Worm (Caenorhabditis elegans) whole organism, L4 larva: ENCODE measurements around the gene F37B4.10.

Experiments used
- F10B5.3 ChIP-seq: sonication (generic microtip); optimal IDR thresholded peaks from 2 replicates; lab custom pipeline; 2016; ENCODE audit warnings: mild to moderate bottlenecking, missing genetic modification characterization, missing compliant biosample characterization
- Y5F2A.4 ChIP-seq: fragments of 200-800 bp; sonication (Bioruptor generic); optimal IDR thresholded peaks from 2 replicates; lab custom pipeline; 2018; ENCODE audit warnings: mild to moderate bottlenecking, missing genetic modification characterization, missing compliant biosample characterization
- ZK337.2 ChIP-seq: fragments of 200-800 bp; sonication (Bioruptor generic); IDR thresholded peaks from 2 replicates; pipeline ENCODE4 v1.3.6; 2022; ENCODE audit warnings: missing genetic modification reagents, missing genetic modification characterization, missing compliant biosample characterization
- ZK546.5 ChIP-seq, 2 experiments: sonication (generic microtip); optimal IDR thresholded peaks; 2 replicates each; lab custom pipeline; 2017; ENCODE audit warnings: missing biosample characterization in 2 of 2, missing genetic modification characterization in 2 of 2
- aha-1 ChIP-seq: fragments of 150-350 bp; peaks from one replicate; lab custom pipeline; 2014; ENCODE audit warnings: missing biosample characterization, missing genetic modification characterization
- aly-2 ChIP-seq: sonication (generic microtip); optimal IDR thresholded peaks from 2 replicates; lab custom pipeline; 2018; ENCODE audit warnings: missing biosample characterization, missing genetic modification characterization
- ama-1 ChIP-seq: fragments of 150-350 bp; optimal IDR thresholded peaks from 2 replicates; lab custom pipeline; 2014; ENCODE audit warnings: inconsistent platforms, mixed read lengths
- arid-1 ChIP-seq: fragments of 200-800 bp; sonication (Bioruptor generic); conservative IDR thresholded peaks from 2 replicates; pipeline ENCODE4 v1.3.6; 2022; ENCODE audit warnings: missing genetic modification reagents, missing genetic modification characterization, missing compliant biosample characterization
- ceh-62 ChIP-seq: sonication (generic microtip); optimal IDR thresholded peaks from 2 replicates; lab custom pipeline; 2017; ENCODE audit warnings: missing biosample characterization, missing genetic modification characterization
- ceh-82 ChIP-seq: sonication (generic microtip); optimal IDR thresholded peaks from 2 replicates; lab custom pipeline; 2017; ENCODE audit warnings: missing biosample characterization, missing genetic modification characterization
- ces-1 ChIP-seq: fragments of 150-350 bp; sonication (generic microtip); optimal IDR thresholded peaks from 4 replicates; lab custom pipeline; 2014; ENCODE audit warnings: missing biosample characterization, missing genetic modification reagents, missing genetic modification characterization
- cey-2 ChIP-seq: sonication (generic microtip); optimal IDR thresholded peaks from 3 replicates; lab custom pipeline; 2017; ENCODE audit warnings: missing genetic modification characterization, mild to moderate bottlenecking, missing compliant biosample characterization, antibody characterized with exemption, borderline replicate concordance; ENCODE audit not compliant: insufficient read depth
- daf-12 ChIP-seq: fragments of 150-350 bp; optimal IDR thresholded peaks from 2 replicates; lab custom pipeline; 2014; ENCODE audit warnings: missing biosample characterization, missing genetic modification reagents, missing genetic modification characterization
- daf-19 ChIP-seq: fragments of 200-800 bp; sonication (Bioruptor generic); conservative IDR thresholded peaks from 2 replicates; pipeline ENCODE4 v1.3.6; 2022; ENCODE audit warnings: missing genetic modification characterization, missing compliant biosample characterization
- dmd-6 ChIP-seq: fragments of 200-800 bp; sonication (Bioruptor generic); IDR thresholded peaks from 2 replicates; pipeline ENCODE4 v1.3.6; 2022; ENCODE audit warnings: missing genetic modification reagents, missing genetic modification characterization, missing compliant biosample characterization
- dmd-9 ChIP-seq: fragments of 200-800 bp; sonication (Bioruptor generic); IDR thresholded peaks from 2 replicates; pipeline ENCODE4 v1.3.6; 2022; ENCODE audit warnings: missing genetic modification reagents, missing genetic modification characterization, missing compliant biosample characterization
- dpl-1 ChIP-seq: fragments of 150-350 bp; optimal IDR thresholded peaks from 2 replicates; lab custom pipeline; 2014; ENCODE audit warnings: missing biosample characterization, missing genetic modification reagents, missing genetic modification characterization
- egl-27 ChIP-seq: sonication (generic microtip); optimal IDR thresholded peaks from 3 replicates; lab custom pipeline; 2017; ENCODE audit warnings: missing biosample characterization, missing genetic modification reagents, missing genetic modification characterization
- fkh-10 ChIP-seq: fragments of 150-350 bp; optimal IDR thresholded peaks from 2 replicates; lab custom pipeline; 2014; ENCODE audit warnings: missing biosample characterization, missing genetic modification reagents, missing genetic modification characterization
- gei-8 ChIP-seq: fragments of 200-800 bp; sonication (Bioruptor generic); optimal IDR thresholded peaks from 2 replicates; lab custom pipeline; 2018; ENCODE audit warnings: mild to moderate bottlenecking, missing genetic modification characterization, missing compliant biosample characterization
- hif-1 ChIP-seq, 2 experiments: sonication (generic microtip); optimal IDR thresholded peaks; 2 replicates each; lab custom pipeline; 2016 to 2017; ENCODE audit warnings: missing compliant biosample characterization in 2 of 2, missing genetic modification characterization in 2 of 2, missing genetic modification reagents in 2 of 2, missing genotype in 2 of 2, mild to moderate bottlenecking in 1 of 2
- hmg-1.1 ChIP-seq: fragments of 200-800 bp; sonication (Bioruptor generic); IDR thresholded peaks from 2 replicates; pipeline ENCODE4 v1.3.6; 2022; ENCODE audit warnings: missing genetic modification reagents, missing genetic modification characterization, missing compliant biosample characterization
- lsy-2 ChIP-seq, 2 experiments: fragments of 150-350 bp in 1 of 2; sonication (generic microtip) in 1 of 2; optimal IDR thresholded peaks; 2 replicates each; lab custom pipeline; 2014 to 2017; ENCODE audit warnings: missing biosample characterization in 2 of 2, missing genetic modification characterization in 2 of 2
- mdl-1 ChIP-seq, 2 experiments: fragments of 150-350 bp in 1 of 2; sonication (generic microtip) in 1 of 2; optimal IDR thresholded peaks; 2 replicates each; lab custom pipeline; 2014 to 2017; ENCODE audit warnings: missing biosample characterization in 2 of 2, missing genetic modification characterization in 2 of 2
- mdt-29 ChIP-seq: fragments of 200-800 bp; sonication (Bioruptor generic); IDR thresholded peaks from 2 replicates; pipeline ENCODE4 v1.3.6; 2022; ENCODE audit warnings: missing genetic modification reagents, missing genetic modification characterization, missing compliant biosample characterization
- mep-1 ChIP-seq: fragments of 150-350 bp; sonication (generic microtip); optimal IDR thresholded peaks from 3 replicates; lab custom pipeline; 2014; ENCODE audit warnings: missing biosample characterization, missing genetic modification characterization
- nhr-25 ChIP-seq: sonication (generic microtip); optimal IDR thresholded peaks from 2 replicates; lab custom pipeline; 2017; ENCODE audit warnings: missing genetic modification characterization, mild to moderate bottlenecking, missing compliant biosample characterization, antibody characterized with exemption, moderate library complexity, borderline replicate concordance; ENCODE audit not compliant: insufficient read depth
- nhr-28 ChIP-seq: fragments of 150-350 bp; optimal IDR thresholded peaks from 2 replicates; lab custom pipeline; 2014; ENCODE audit warnings: missing biosample characterization, missing genetic modification characterization
- php-3 ChIP-seq: fragments of 200-800 bp; sonication (Bioruptor generic); IDR thresholded peaks from 2 replicates; pipeline ENCODE4 v1.3.6; 2022; ENCODE audit warnings: missing genetic modification reagents, missing genetic modification characterization, missing compliant biosample characterization
- saeg-2 ChIP-seq: fragments of 200-800 bp; sonication (Bioruptor generic); IDR thresholded peaks from 2 replicates; pipeline ENCODE4 v1.3.6; 2022; ENCODE audit warnings: missing genetic modification reagents, missing genetic modification characterization, missing compliant biosample characterization
- set-16 ChIP-seq: fragments of 200-800 bp; sonication (Bioruptor generic); IDR thresholded peaks from 2 replicates; pipeline ENCODE4 v1.3.6; 2022; ENCODE audit warnings: missing genetic modification reagents, missing genetic modification characterization, missing compliant biosample characterization
- skn-1 ChIP-seq: fragments of 150-350 bp; optimal IDR thresholded peaks from 2 replicates; lab custom pipeline; 2014; ENCODE audit warnings: missing biosample characterization, missing genetic modification characterization
- zfp-2 ChIP-seq: sonication (generic microtip); optimal IDR thresholded peaks from 2 replicates; lab custom pipeline; 2016; ENCODE audit warnings: mild to moderate bottlenecking, missing genetic modification characterization, missing compliant biosample characterization
- ztf-7 ChIP-seq: fragments of 150-350 bp; optimal IDR thresholded peaks from 2 replicates; lab custom pipeline; 2014; ENCODE audit warnings: missing biosample characterization, missing genetic modification characterization

F37B4.10 gene

DNA sequence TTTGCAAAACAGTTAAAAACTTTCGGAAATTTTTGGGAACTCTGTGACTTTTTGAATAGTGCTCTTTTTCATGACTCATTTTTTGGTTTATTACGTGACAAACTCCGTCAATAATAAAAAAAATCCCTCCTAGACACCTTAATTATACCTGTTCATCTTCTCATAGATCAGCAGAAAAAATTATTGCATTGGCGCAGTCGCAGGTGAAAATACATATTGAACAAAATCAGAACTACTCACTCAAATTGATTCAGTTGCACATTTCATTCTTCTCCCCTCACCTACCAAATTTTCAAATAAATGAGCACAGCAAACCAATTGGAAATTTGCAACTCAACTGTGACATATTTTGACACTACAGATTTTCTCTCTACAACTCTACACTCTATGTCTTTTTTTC is 15.6 kb upstream of the F37B4.10 start, which contains the start of gene srh-127:
TSS of gene srh-127 (plus strand) at position 301 of the 400 bp plus-strand sequence.
- no peak for TF ChIP-seq ztf-7 (tag; lab: Kevin White, UChicago)
- no peak for TF ChIP-seq gei-8 (GFP tag; lab: Kevin White, UChicago)
- no peak for TF ChIP-seq ceh-62 (tag; lab: Kevin White, UChicago)
- TF ChIP-seq arid-1 (GFP tag; lab: Robert Waterston, UW): no peak
- TF ChIP-seq ZK546.5 (tag; optimal IDR thresholded peaks at IDR 0.05; lab: Kevin White, UChicago): no peak
- no peak for TF ChIP-seq php-3 (GFP tag; lab: Robert Waterston, UW)
- TF ChIP-seq Y5F2A.4 (GFP tag; lab: Kevin White, UChicago): no peak
- TF ChIP-seq ZK337.2: no peak
- no peak for TF ChIP-seq dmd-6 (GFP tag; lab: Robert Waterston, UW)
- no peak for TF ChIP-seq ces-1 (GFP tag; lab: Kevin White, UChicago)
- TF ChIP-seq mdl-1 (tag; optimal IDR thresholded peaks at IDR 0.05; lab: Kevin White, UChicago): no peak
- TF ChIP-seq skn-1 (tag; lab: Kevin White, UChicago): no peak
- TF ChIP-seq F10B5.3 (tag; lab: Kevin White, UChicago): no peak
- TF ChIP-seq nhr-25: no peak
- no peak for TF ChIP-seq egl-27 (tag; lab: Kevin White, UChicago)
- TF ChIP-seq daf-12 (tag; lab: Kevin White, UChicago): no peak

DNA sequence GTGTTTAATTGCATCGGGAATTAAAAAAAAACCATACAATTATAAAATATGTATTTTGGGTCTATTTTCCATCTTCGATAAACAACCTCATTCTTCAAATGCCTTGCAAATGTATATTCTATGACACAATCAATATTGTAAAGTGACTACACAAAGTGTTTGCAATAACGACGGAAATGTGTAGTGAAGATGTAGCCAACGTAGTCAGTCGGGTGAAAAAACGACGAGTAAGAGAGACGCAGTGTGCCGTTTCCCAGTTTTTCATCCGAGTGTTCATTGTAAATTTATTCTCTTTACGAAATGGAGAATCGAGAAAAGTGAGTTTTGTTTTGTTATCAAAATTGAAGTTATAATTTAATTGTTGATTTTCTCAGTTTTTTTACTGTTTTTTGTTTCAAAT is 14.5 kb upstream of the F37B4.10 start, which contains the start of gene F37B4.15:
TSS of gene F37B4.15 (plus strand) at position 301 of the 400 bp plus-strand sequence.
- TF ChIP-seq zfp-2 (tag; lab: Kevin White, UChicago) (no peak), nhr-28 (tag; lab: Kevin White, UChicago) (peak; percentile 23)

DNA sequence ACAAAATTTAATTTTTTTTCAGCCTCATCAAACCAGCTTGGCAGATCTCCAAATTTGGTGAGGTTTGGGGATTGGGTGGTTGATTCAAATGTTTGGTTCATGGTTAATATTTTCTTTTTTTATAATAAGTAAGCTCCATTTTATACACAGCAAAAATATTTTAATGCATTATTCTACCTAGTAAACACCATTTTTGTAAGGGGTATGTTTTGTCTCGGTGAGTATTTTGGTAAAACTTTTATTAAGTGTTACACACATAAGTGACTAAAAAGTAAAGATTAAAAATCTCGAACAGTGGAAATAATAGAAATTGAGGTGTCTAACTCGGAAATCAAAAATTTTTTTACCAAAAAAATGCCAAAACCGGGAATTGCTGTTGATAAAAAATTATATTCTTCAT is 11.3 kb upstream of the F37B4.10 start, which contains the start of gene srw-4:
TSS of gene srw-4 (minus strand) at position 101 of the 400 bp plus-strand sequence.
- TF ChIP-seq nhr-25 (no peak), lsy-2 (tag; optimal IDR thresholded peaks at IDR 0.05; lab: Kevin White, UChicago) (no peak), ceh-82 (tag; lab: Kevin White, UChicago) (no peak), dmd-9 (GFP tag; lab: Robert Waterston, UW) (no peak), Y5F2A.4 (GFP tag; lab: Kevin White, UChicago) (no peak), daf-19 (GFP tag; lab: Robert Waterston, UW) (no peak), set-16 (GFP tag; lab: Robert Waterston, UW) (no peak), cey-2 (tag; lab: Kevin White, UChicago) (no peak)

DNA sequence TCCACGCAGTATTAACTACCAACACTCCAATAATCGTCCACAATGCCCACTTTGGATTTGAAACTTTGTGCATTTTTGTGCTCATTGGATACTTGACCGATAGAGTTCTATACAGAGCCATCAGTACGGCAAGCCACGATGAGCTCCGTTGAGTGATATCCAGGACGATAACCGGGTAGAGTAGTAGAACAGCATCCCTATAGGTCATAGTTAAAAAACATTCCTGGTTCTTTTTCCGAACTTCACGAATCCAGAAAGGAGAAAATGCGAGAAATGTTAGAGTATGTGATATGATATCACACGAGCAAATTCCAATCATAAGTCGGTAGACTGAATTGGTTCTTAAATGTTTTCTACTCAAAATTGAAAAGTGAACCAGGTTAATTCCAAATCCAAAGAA is 10.9 kb upstream of the F37B4.10 start:
- TF ChIP-seq aha-1 (tag; lab: Kevin White, UChicago) (peak; percentile 93), nhr-25 (no peak), hmg-1.1 (GFP tag; lab: Robert Waterston, UW) (no peak), php-3 (GFP tag; lab: Robert Waterston, UW) (no peak), ces-1 (GFP tag; lab: Kevin White, UChicago) (no peak), mep-1 (tag; lab: Kevin White, UChicago) (no peak)

DNA sequence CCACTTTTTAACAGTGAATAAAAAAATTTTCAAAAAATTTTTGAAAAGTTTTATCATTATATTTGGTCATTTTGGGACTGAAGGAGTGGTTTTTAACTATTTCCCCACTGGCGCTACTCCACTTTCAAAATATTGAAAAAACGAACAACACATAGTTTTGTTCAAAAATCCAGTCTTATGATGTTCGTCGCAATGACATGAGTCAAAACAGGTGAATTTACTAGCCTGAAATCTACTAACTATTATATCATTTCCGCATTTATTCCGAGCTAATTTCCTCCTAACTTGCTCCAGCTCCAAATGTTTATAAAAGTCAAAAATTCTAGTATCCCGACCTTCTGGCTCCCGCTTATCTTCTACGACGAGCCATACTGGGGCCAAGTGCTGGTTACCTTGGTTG is 7.0 kb upstream of the F37B4.10 start, which contains the start of gene sre-24:
TSS of gene sre-24 (plus strand) at position 301 of the 400 bp plus-strand sequence.
- TF ChIP-seq aly-2 (tag; lab: Kevin White, UChicago): no peak
- no peak for TF ChIP-seq hif-1 (tag; optimal IDR thresholded peaks at IDR 0.05; lab: Kevin White, UChicago)
- no peak for TF ChIP-seq gei-8 (GFP tag; lab: Kevin White, UChicago)
- no peak for TF ChIP-seq ama-1 (lab: Kevin White, UChicago)
- TF ChIP-seq fkh-10 (GFP tag; lab: Kevin White, UChicago): no peak
- no peak for TF ChIP-seq mdt-29 (GFP tag; lab: Robert Waterston, UW)
- TF ChIP-seq daf-12 (tag; lab: Kevin White, UChicago): no peak
- TF ChIP-seq saeg-2 (GFP tag; lab: Robert Waterston, UW): no peak
- no peak for TF ChIP-seq ztf-7 (tag; lab: Kevin White, UChicago)
- TF ChIP-seq dmd-9 (GFP tag; lab: Robert Waterston, UW): no peak
- TF ChIP-seq dpl-1: no peak
